Worm (Caenorhabditis elegans) whole organism, mixed stage, embryonic: Measurements from ENCODE around the gene B0432.10.

Experiments
- M03D4.4 ChIP-seq: sonication (generic microtip); optimal IDR thresholded peaks from 2 replicates; lab custom pipeline; 2017; ENCODE audit warnings: mild to moderate bottlenecking, missing genetic modification characterization, missing compliant biosample characterization
- ceh-39 ChIP-seq: fragments of 150-350 bp; optimal IDR thresholded peaks from 2 replicates; lab custom pipeline; 2014; ENCODE audit warnings: missing biosample characterization, missing genetic modification characterization
- ces-1 ChIP-seq: fragments of 150-350 bp; optimal IDR thresholded peaks from 2 replicates; lab custom pipeline; 2014; ENCODE audit warnings: missing biosample characterization, missing genetic modification reagents, missing genetic modification characterization
- lin-13 ChIP-seq: fragments of 150-350 bp; optimal IDR thresholded peaks from 2 replicates; lab custom pipeline; 2014; ENCODE audit warnings: missing biosample characterization, missing genetic modification characterization
- lsy-2 ChIP-seq: fragments of 150-350 bp; optimal IDR thresholded peaks from 2 replicates; lab custom pipeline; 2014; ENCODE audit warnings: missing biosample characterization, missing genetic modification characterization
- mab-5 ChIP-seq: fragments of 150-350 bp; optimal IDR thresholded peaks from 2 replicates; lab custom pipeline; 2014; ENCODE audit warnings: missing biosample characterization, missing genetic modification characterization
- mls-2 ChIP-seq: sonication (generic microtip); optimal IDR thresholded peaks from 2 replicates; lab custom pipeline; 2016; ENCODE audit warnings: mild to moderate bottlenecking, missing genetic modification characterization, moderate library complexity, missing compliant biosample characterization
- nhr-12 ChIP-seq: fragments of 150-350 bp; optimal IDR thresholded peaks from 2 replicates; lab custom pipeline; 2014; ENCODE audit warnings: missing biosample characterization, missing genetic modification characterization
- nhr-76 ChIP-seq: sonication (generic microtip); optimal IDR thresholded peaks from 2 replicates; lab custom pipeline; 2017; ENCODE audit warnings: missing biosample characterization, missing genetic modification characterization
- pha-4 ChIP-seq: fragments of 150-350 bp; optimal IDR thresholded peaks from 2 replicates; lab custom pipeline; 2018; ENCODE audit warnings: missing biosample characterization, missing genetic modification reagents, missing genetic modification characterization
- snpc-4 ChIP-seq: fragments of 150-350 bp; optimal IDR thresholded peaks from 2 replicates; lab custom pipeline; 2014; ENCODE audit warnings: missing biosample characterization, missing genetic modification characterization
- tbx-8 ChIP-seq: fragments of 200-800 bp; sonication (Bioruptor generic); optimal IDR thresholded peaks from 2 replicates; lab custom pipeline; 2018; ENCODE audit warnings: mild to moderate bottlenecking, missing genetic modification characterization, moderate library complexity, missing compliant biosample characterization
- unc-39 ChIP-seq: fragments of 150-350 bp; optimal IDR thresholded peaks from 2 replicates; lab custom pipeline; 2014; ENCODE audit warnings: missing biosample characterization, missing genetic modification characterization
- unc-62 ChIP-seq: fragments of 150-350 bp; optimal IDR thresholded peaks from 2 replicates; lab custom pipeline; 2014; ENCODE audit warnings: missing biosample characterization, missing genetic modification reagents, missing genetic modification characterization

- TF ChIP-seq mab-5 (tag; lab: Kevin White, UChicago) (no peak), unc-62 (GFP tag; lab: Kevin White, UChicago) (no peak), snpc-4 (tag; lab: Kevin White, UChicago) (no peak), nhr-12 (no peak), tbx-8 (no peak), M03D4.4 (tag; lab: Kevin White, UChicago) (no peak), ceh-39 (tag; lab: Kevin White, UChicago) (no peak), nhr-76 (tag; lab: Kevin White, UChicago) (no peak), pha-4 (tag; lab: Kevin White, UChicago) (no peak), mls-2 (tag; lab: Kevin White, UChicago) (no peak), lin-13 (tag; lab: Kevin White, UChicago) (no peak), unc-39 (tag; lab: Kevin White, UChicago) (no peak), lsy-2 (tag; lab: Kevin White, UChicago) (no peak), ces-1 (GFP tag; lab: Kevin White, UChicago) (no peak)
Measured at ce11 chrII:294606-295005, 8.5 kb upstream of the B0432.10 start, which contains the start of gene B0432.11.
